Fruit fly (Drosophila melanogaster): ENCODE results near the gene CG13068.

The CG13068 gene

dm6 chr3L:16289067-16289466 is 19.9 kb downstream of the CG13068 start (continued):
- peak; percentile 39 for TF ChIP-seq Meics (GFP tag; optimal IDR thresholded peaks at IDR 0.05)
- TF ChIP-seq CG30403 (GFP tag; optimal IDR thresholded peaks at IDR 0.05), result peak; percentile 48
- peak; percentile 36 for TF ChIP-seq fd3F (GFP tag; optimal IDR thresholded peaks at IDR 0.05)
- peak; percentile 50; the same call in 1 of the 3 replicates for TF ChIP-seq CG34422 (GFP tag; IDR thresholded peaks at IDR 0.05)
- TF ChIP-seq CG7987 (GFP tag; optimal IDR thresholded peaks at IDR 0.05), result no peak
- TF ChIP-seq Hr3 (GFP tag; optimal IDR thresholded peaks at IDR 0.05), result peak; percentile 24
- peak; percentile 53; the same call in 1 of the 3 replicates for TF ChIP-seq H15 (GFP tag; IDR thresholded peaks at IDR 0.05)
- TF ChIP-seq dati (GFP tag; IDR thresholded peaks at IDR 0.05), result no peak
- no peak for TF ChIP-seq stwl (tag; optimal IDR thresholded peaks at IDR 0.05)
- peak; percentile 73 for TF ChIP-seq seq (GFP tag; IDR thresholded peaks at IDR 0.05)
- TF ChIP-seq prd (optimal IDR thresholded peaks at IDR 0.05), result no peak
- peak; percentile 38; the same call in 1 of the 3 replicates for TF ChIP-seq prd (GFP tag; IDR thresholded peaks at IDR 0.05)
- TF ChIP-seq tin (GFP tag; optimal IDR thresholded peaks at IDR 0.05), result peak; percentile 10
- no peak for TF ChIP-seq sens-2 (GFP tag; IDR thresholded peaks at IDR 0.05)
- no peak for TF ChIP-seq pzg (GFP tag; optimal IDR thresholded peaks at IDR 0.05)
- 0 out of 3 replicates have a peak, but pooled peaks have one; percentile 16 for TF ChIP-seq B-H1 (GFP tag; IDR thresholded peaks at IDR 0.05)
- no peak for TF ChIP-seq Usf (GFP tag; optimal IDR thresholded peaks at IDR 0.05)
- peak; percentile 58; the same call in 2 of the 3 replicates for TF ChIP-seq so (GFP tag; IDR thresholded peaks at IDR 0.05)
- no peak for TF ChIP-seq MESR4 (GFP tag; optimal IDR thresholded peaks at IDR 0.05)
- peak; percentile 61; the same call in 2 of the 3 replicates for TF ChIP-seq dysf (GFP tag; IDR thresholded peaks at IDR 0.05)
- no peak for TF ChIP-seq CG2712 (tag; optimal IDR thresholded peaks at IDR 0.05)
- TF ChIP-seq CoRest (tag; optimal IDR thresholded peaks at IDR 0.05), result peak; percentile 20
- TF ChIP-seq Atf6 (GFP tag; IDR thresholded peaks at IDR 0.05), result peak; percentile 38; the same call in 1 of the 2 replicates
- TF ChIP-seq tgo (GFP tag; IDR thresholded peaks at IDR 0.05), result peak; percentile 43; the same call in 1 of the 3 replicates
- 0 out of 2 replicates have a peak, but pooled peaks have one; percentile 11 for TF ChIP-seq ttk (GFP tag; IDR thresholded peaks at IDR 0.05)
- peak; percentile 19 for TF ChIP-seq lab (GFP tag; optimal IDR thresholded peaks at IDR 0.05)
- TF ChIP-seq Aef1 (GFP tag; IDR thresholded peaks at IDR 0.05), result 0 out of 3 replicates have a peak, but pooled peaks have one; percentile 16
- peak; percentile 39 for TF ChIP-seq CG13296 (GFP tag; optimal IDR thresholded peaks at IDR 0.05)
- peak; percentile 19 for TF ChIP-seq CG12659 (GFP tag; optimal IDR thresholded peaks at IDR 0.05)
- TF ChIP-seq Blimp-1 (GFP tag; optimal IDR thresholded peaks at IDR 0.05), result peak; percentile 22
- TF ChIP-seq dpn (GFP tag; optimal IDR thresholded peaks at IDR 0.05), result peak in 1 of 2 experiments; percentile 38
- peak; percentile 9 for TF ChIP-seq Chrac-16 (GFP tag; optimal IDR thresholded peaks at IDR 0.05)
- TF ChIP-seq Fer3 (tag; optimal IDR thresholded peaks at IDR 0.05), result no peak
- TF ChIP-seq CG12155 (GFP tag; optimal IDR thresholded peaks at IDR 0.05), result peak; percentile 3

- TF ChIP-seq C15 (GFP tag; IDR thresholded peaks at IDR 0.05) (0 out of 3 replicates have a peak, but pooled peaks have one; percentile 11), peb (GFP tag; IDR thresholded peaks at IDR 0.05) (no peak)
These were observed 21.7 kb downstream of the CG13068 start, which contains the start of gene CG13045 for dm6 chr3L:16290850-16291249. Gene CG13045 (minus strand): TSS chr3L:16290950.

DNA sequence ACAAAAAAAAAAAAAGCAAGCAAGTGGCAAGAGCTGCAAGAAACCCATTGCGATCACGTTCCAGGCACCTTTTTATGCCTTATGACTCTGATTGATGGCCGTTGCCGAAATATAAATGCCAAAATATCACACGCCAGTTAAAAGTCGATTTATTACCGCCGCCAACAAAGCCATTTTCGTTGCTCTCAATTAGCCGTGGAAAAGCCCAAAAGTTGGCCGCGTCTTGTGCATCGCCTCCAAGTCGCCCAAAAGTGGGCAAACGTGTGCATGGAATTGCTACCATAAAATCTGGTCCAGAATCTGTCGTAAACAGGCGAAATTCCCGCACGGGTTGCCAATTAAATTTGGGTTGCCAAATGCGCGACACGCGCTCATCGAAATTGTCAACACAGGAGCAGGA is 22.5 kb downstream of the CG13068 start:
- peak; percentile 49 for TF ChIP-seq Vsx1 (GFP tag; optimal IDR thresholded peaks at IDR 0.05)
- peak; percentile 10; the same call in 1 of the 2 replicates for TF ChIP-seq CG13287 (GFP tag; IDR thresholded peaks at IDR 0.05; ENCODE audit: partially characterized antibody)
- TF ChIP-seq z (GFP tag; IDR thresholded peaks at IDR 0.05), result 0 out of 3 replicates have a peak, but pooled peaks have one; percentile 17
- no peak for TF ChIP-seq Hand (GFP tag; optimal IDR thresholded peaks at IDR 0.05)
- no peak for TF ChIP-seq slp2 (GFP tag; optimal IDR thresholded peaks at IDR 0.05)
- no peak for TF ChIP-seq nom (GFP tag; optimal IDR thresholded peaks at IDR 0.05)
- no peak for TF ChIP-seq Sox100B (GFP tag; optimal IDR thresholded peaks at IDR 0.05)
- no peak for TF ChIP-seq Lpt (GFP tag; optimal IDR thresholded peaks at IDR 0.05)
- 0 out of 2 replicates have a peak, but pooled peaks have one; percentile 34 for TF ChIP-seq CG42726 (GFP tag; IDR thresholded peaks at IDR 0.05; ENCODE audit: partially characterized antibody)
- TF ChIP-seq CG2120 (GFP tag; optimal IDR thresholded peaks at IDR 0.05), result no peak
- no peak for TF ChIP-seq Opbp (GFP tag; IDR thresholded peaks at IDR 0.05; ENCODE audit: partially characterized antibody)
- peak; percentile 11 for TF ChIP-seq Abd-B (GFP tag; optimal IDR thresholded peaks at IDR 0.05)
- TF ChIP-seq CG17328 (GFP tag; IDR thresholded peaks at IDR 0.05), result no peak
- TF ChIP-seq Max (GFP tag; optimal IDR thresholded peaks at IDR 0.05), result no peak
